Worm (Caenorhabditis elegans) whole organism, L1 larva: ENCODE measurements around the gene blos-7.
"Not testable (repeated sequence)": the region's sequence is repeated elsewhere in the genome, so short reads cannot be mapped to it uniquely, and the experiment has no call there.

Experiments
- aly-2 ChIP-seq: fragments of 150-350 bp; optimal IDR thresholded peaks from 2 replicates; lab custom pipeline; 2014; ENCODE audit warnings: missing biosample characterization, missing genetic modification characterization
- egl-27 ChIP-seq, 2 experiments: fragments of 150-350 bp in 1 of 2; sonication (generic microtip); optimal IDR thresholded peaks; 3 replicates each; lab custom pipeline; 2017 to 2018; ENCODE audit warnings: missing biosample characterization in 2 of 2, missing genetic modification characterization in 2 of 2, missing genetic modification reagents in 2 of 2
- grh-1 ChIP-seq: fragments of 200-800 bp; sonication (Bioruptor generic); IDR thresholded peaks from 2 replicates; pipeline ENCODE4 v1.3.6; 2022; ENCODE audit warnings: missing genetic modification reagents, missing genetic modification characterization, missing compliant biosample characterization
- mef-2 ChIP-seq: fragments of 150-350 bp; optimal IDR thresholded peaks from 2 replicates; lab custom pipeline; 2014; ENCODE audit warnings: missing biosample characterization, missing genetic modification characterization
- mep-1 ChIP-seq: fragments of 150-350 bp; optimal IDR thresholded peaks from 2 replicates; lab custom pipeline; 2014; ENCODE audit warnings: missing biosample characterization, missing genetic modification characterization
- tlp-1 ChIP-seq: fragments of 150-350 bp; optimal IDR thresholded peaks from 2 replicates; lab custom pipeline; 2014; ENCODE audit warnings: missing biosample characterization, missing genetic modification characterization
- unc-62 ChIP-seq: fragments of 150-350 bp; optimal IDR thresholded peaks from 2 replicates; lab custom pipeline; 2014; ENCODE audit warnings: missing biosample characterization, missing genetic modification reagents, missing genetic modification characterization
- ztf-4 ChIP-seq: fragments of 150-350 bp; optimal IDR thresholded peaks from 2 replicates; lab custom pipeline; 2014; ENCODE audit warnings: missing biosample characterization, missing genetic modification characterization

DNA sequence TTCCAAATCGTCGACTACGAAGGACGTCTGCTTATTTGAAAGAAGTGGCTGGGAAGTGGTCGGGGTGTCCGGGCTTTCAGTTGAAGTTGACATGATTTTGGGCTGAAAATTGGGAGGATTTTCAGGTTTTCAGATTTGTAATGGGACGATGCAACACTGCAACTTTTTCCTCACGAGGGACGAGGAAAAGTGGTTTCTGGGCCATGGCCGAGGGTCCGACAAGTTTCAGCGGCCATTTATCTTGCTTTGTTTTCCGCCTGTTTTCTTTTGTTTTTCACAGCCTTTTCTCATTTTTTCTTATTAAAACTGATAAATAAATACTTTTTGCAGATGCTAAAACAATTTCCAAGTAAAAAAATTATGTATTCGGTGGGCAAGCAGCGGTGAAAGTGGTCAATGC is at the start of gene blos-7:
- TF ChIP-seq aly-2; ztf-4 (tag; lab: Kevin White, UChicago); unc-62 (GFP tag; lab: Kevin White, UChicago); tlp-1 (tag; lab: Kevin White, UChicago); egl-27 (tag; optimal IDR thresholded peaks at IDR 0.05; lab: Kevin White, UChicago); mef-2 (tag; lab: Kevin White, UChicago); mep-1 (tag; lab: Kevin White, UChicago); grh-1 (GFP tag; lab: Robert Waterston, UW): not testable (repeated sequence)
